Worm (Caenorhabditis elegans) whole organism, early embryonic: ENCODE measurements around the gene lec-2.

Source experiments
- F13C5.2 ChIP-seq: sonication (generic microtip); optimal IDR thresholded peaks from 2 replicates; lab custom pipeline; 2017; ENCODE audit warnings: mild to moderate bottlenecking, missing genetic modification characterization, inconsistent platforms, missing compliant biosample characterization
- aly-1 ChIP-seq: sonication (generic microtip); optimal IDR thresholded peaks from 2 replicates; lab custom pipeline; 2016; ENCODE audit warnings: missing genetic modification characterization, missing compliant biosample characterization
- ama-1 ChIP-seq: fragments of 150-350 bp; optimal IDR thresholded peaks from 2 replicates; lab custom pipeline; 2014
- ets-7 ChIP-seq: sonication (generic microtip); optimal IDR thresholded peaks from 2 replicates; lab custom pipeline; 2016; ENCODE audit warnings: missing genotype, missing genetic modification characterization, missing compliant biosample characterization
- flt-1 ChIP-seq: fragments of 200-800 bp; sonication (Bioruptor generic); IDR thresholded peaks from 2 replicates; pipeline ENCODE4 v1.3.6; 2022; ENCODE audit warnings: missing genetic modification characterization, missing compliant biosample characterization
- pes-1 ChIP-seq: fragments of 200-800 bp; sonication (Bioruptor generic); IDR thresholded peaks from 2 replicates; pipeline ENCODE4 v1.3.6; 2022; ENCODE audit warnings: missing genetic modification reagents, missing genetic modification characterization, missing compliant biosample characterization
- tbx-11 ChIP-seq: fragments of 200-800 bp; sonication (Bioruptor generic); IDR thresholded peaks from 2 replicates; pipeline ENCODE4 v1.3.6; 2022; ENCODE audit warnings: missing genetic modification characterization, missing compliant biosample characterization

ce11 chrII:10012490-10012889 is 3.5 kb downstream of the lec-2 start:
- TF ChIP-seq ama-1 (no peak), ets-7 (tag; lab: Kevin White, UChicago) (no peak), flt-1 (GFP tag; lab: Robert Waterston, UW) (no peak), F13C5.2 (tag; lab: Kevin White, UChicago) (no peak), tbx-11 (GFP tag; lab: Robert Waterston, UW) (no peak), pes-1 (GFP tag; lab: Robert Waterston, UW) (no peak), aly-1 (no peak)
